Worm (Caenorhabditis elegans) whole organism, L4 larva: ENCODE data around the gene mxl-2.
A peak's percentile ranks its signal among the peaks of the same experiment; 100 is the strongest.
"Not testable (repeated sequence)": the region's sequence is repeated elsewhere in the genome, so short reads cannot be mapped to it uniquely, and the experiment has no call there.

ENCODE experiments used
- D1046.2 ChIP-seq: fragments of 200-800 bp; sonication (Bioruptor generic); IDR thresholded peaks from 2 replicates; pipeline ENCODE4 v1.3.6; 2022; ENCODE audit warnings: missing genetic modification characterization, missing compliant biosample characterization
- F26F4.8 ChIP-seq: fragments of 200-800 bp; sonication (Bioruptor generic); conservative IDR thresholded peaks from 2 replicates; pipeline ENCODE4 v1.3.6; 2022; ENCODE audit warnings: missing genetic modification characterization, missing compliant biosample characterization
- F49E8.2 ChIP-seq: sonication (generic microtip); optimal IDR thresholded peaks from 2 replicates; lab custom pipeline; 2016; ENCODE audit warnings: missing compliant biosample characterization, mild to moderate bottlenecking, missing genetic modification characterization, borderline replicate concordance
- R02D3.7 ChIP-seq: fragments of 150-350 bp; sonication (generic microtip); optimal IDR thresholded peaks from 3 replicates; lab custom pipeline; 2014; ENCODE audit warnings: missing biosample characterization, missing genetic modification characterization
- T26A8.4 ChIP-seq: fragments of 200-800 bp; sonication (Bioruptor generic); IDR thresholded peaks from 2 replicates; pipeline ENCODE4 v1.3.6; 2022; ENCODE audit warnings: missing genetic modification characterization, missing compliant biosample characterization
- Y105C5A.15 ChIP-seq: fragments of 200-800 bp; sonication (Bioruptor generic); IDR thresholded peaks from 2 replicates; pipeline ENCODE4 v1.3.6; 2022; ENCODE audit warnings: missing genetic modification characterization, missing compliant biosample characterization
- Y48G9A.11 ChIP-seq: fragments of 200-800 bp; sonication (Bioruptor generic); IDR thresholded peaks from 2 replicates; pipeline ENCODE4 v1.3.6; 2022; ENCODE audit warnings: missing genetic modification reagents, missing genetic modification characterization, missing compliant biosample characterization
- arid-1 ChIP-seq: fragments of 200-800 bp; sonication (Bioruptor generic); conservative IDR thresholded peaks from 2 replicates; pipeline ENCODE4 v1.3.6; 2022; ENCODE audit warnings: missing genetic modification reagents, missing genetic modification characterization, missing compliant biosample characterization
- attf-4 ChIP-seq: sonication (generic microtip); optimal IDR thresholded peaks from 3 replicates; lab custom pipeline; 2017; ENCODE audit warnings: missing biosample characterization, missing genetic modification characterization
- ceh-28 ChIP-seq: fragments of 150-350 bp; optimal IDR thresholded peaks from 2 replicates; lab custom pipeline; 2014; ENCODE audit warnings: missing biosample characterization, missing genetic modification reagents, missing genetic modification characterization
- ctbp-1 ChIP-seq: fragments of 200-800 bp; sonication (Bioruptor generic); IDR thresholded peaks from 2 replicates; pipeline ENCODE4 v1.3.6; 2022; ENCODE audit warnings: missing genetic modification reagents, missing genetic modification characterization, missing compliant biosample characterization
- daf-12 ChIP-seq: fragments of 150-350 bp; optimal IDR thresholded peaks from 2 replicates; lab custom pipeline; 2014; ENCODE audit warnings: missing biosample characterization, missing genetic modification reagents, missing genetic modification characterization
- daf-16 ChIP-seq, 3 experiments: sonication (generic microtip); optimal IDR thresholded peaks; 2 replicates each; lab custom pipeline; 2016 to 2017; ENCODE audit warnings: missing genetic modification characterization in 3 of 3, missing genetic modification reagents in 3 of 3, mild to moderate bottlenecking in 2 of 3, missing compliant biosample characterization in 2 of 3, missing biosample characterization in 1 of 3, moderate library complexity in 1 of 3
- daf-8 ChIP-seq: fragments of 200-800 bp; sonication (Bioruptor generic); IDR thresholded peaks from 2 replicates; pipeline ENCODE4 v1.3.6; 2022; ENCODE audit warnings: missing genetic modification characterization, missing compliant biosample characterization
- dmd-8 ChIP-seq: fragments of 200-800 bp; sonication (Bioruptor generic); IDR thresholded peaks from 2 replicates; pipeline ENCODE4 v1.3.6; 2022; ENCODE audit warnings: missing genetic modification characterization, missing compliant biosample characterization
- dve-1 ChIP-seq: sonication (generic microtip); optimal IDR thresholded peaks from 2 replicates; lab custom pipeline; 2017; ENCODE audit warnings: antibody characterized with exemption, mild to moderate bottlenecking, missing genetic modification characterization, missing compliant biosample characterization; ENCODE audit not compliant: insufficient read depth
- egl-43 ChIP-seq: fragments of 200-800 bp; sonication (Bioruptor generic); IDR thresholded peaks from 2 replicates; pipeline ENCODE4 v1.3.6; 2022; ENCODE audit warnings: missing genetic modification reagents, missing genetic modification characterization, missing compliant biosample characterization
- gei-8 ChIP-seq: fragments of 200-800 bp; sonication (Bioruptor generic); optimal IDR thresholded peaks from 2 replicates; lab custom pipeline; 2018; ENCODE audit warnings: mild to moderate bottlenecking, missing genetic modification characterization, missing compliant biosample characterization
- hlh-11 ChIP-seq: fragments of 200-800 bp; sonication (Bioruptor generic); optimal IDR thresholded peaks from 2 replicates; lab custom pipeline; 2018; ENCODE audit warnings: mild to moderate bottlenecking, missing genetic modification characterization, missing compliant biosample characterization
- hlh-30 ChIP-seq: sonication (generic microtip); optimal IDR thresholded peaks from 2 replicates; lab custom pipeline; 2017; ENCODE audit warnings: antibody characterized with exemption, mild to moderate bottlenecking, missing genetic modification characterization, missing compliant biosample characterization; ENCODE audit not compliant: insufficient read depth
- hmg-1.1 ChIP-seq: fragments of 200-800 bp; sonication (Bioruptor generic); IDR thresholded peaks from 2 replicates; pipeline ENCODE4 v1.3.6; 2022; ENCODE audit warnings: missing genetic modification reagents, missing genetic modification characterization, missing compliant biosample characterization
- lim-7 ChIP-seq: fragments of 200-800 bp; sonication (Bioruptor generic); IDR thresholded peaks from 2 replicates; pipeline ENCODE4 v1.3.6; 2022; ENCODE audit warnings: missing genetic modification characterization, missing compliant biosample characterization
- lin-15B ChIP-seq: fragments of 150-350 bp; sonication (generic microtip); optimal IDR thresholded peaks from 3 replicates; lab custom pipeline; 2014; ENCODE audit warnings: missing biosample characterization, missing genetic modification characterization
- lin-29 ChIP-seq: fragments of 200-800 bp; sonication (Bioruptor generic); IDR thresholded peaks from 2 replicates; pipeline ENCODE4 v1.3.6; 2022; ENCODE audit warnings: missing genetic modification reagents, missing genetic modification characterization, missing compliant biosample characterization
- lin-38 ChIP-seq: fragments of 200-800 bp; sonication (Bioruptor generic); IDR thresholded peaks from 2 replicates; pipeline ENCODE4 v1.3.6; 2022; ENCODE audit warnings: missing genetic modification reagents, missing genetic modification characterization, missing compliant biosample characterization
- madf-9 ChIP-seq: fragments of 200-800 bp; sonication (Bioruptor generic); conservative IDR thresholded peaks from 2 replicates; pipeline ENCODE4 v1.3.6; 2022; ENCODE audit warnings: missing genetic modification reagents, missing genetic modification characterization, missing compliant biosample characterization
- mdl-1 ChIP-seq, 2 experiments: fragments of 150-350 bp in 1 of 2; sonication (generic microtip) in 1 of 2; optimal IDR thresholded peaks; 2 replicates each; lab custom pipeline; 2014 to 2017; ENCODE audit warnings: missing biosample characterization in 2 of 2, missing genetic modification characterization in 2 of 2
- mdt-29 ChIP-seq: fragments of 200-800 bp; sonication (Bioruptor generic); IDR thresholded peaks from 2 replicates; pipeline ENCODE4 v1.3.6; 2022; ENCODE audit warnings: missing genetic modification reagents, missing genetic modification characterization, missing compliant biosample characterization
- mes-2 ChIP-seq: sonication (generic microtip); optimal IDR thresholded peaks from 2 replicates; lab custom pipeline; 2016; ENCODE audit warnings: missing genotype, mild to moderate bottlenecking, missing genetic modification characterization, missing compliant biosample characterization; ENCODE audit not compliant: poor library complexity, severe bottlenecking
- mxl-2 ChIP-seq: fragments of 200-800 bp; sonication (Bioruptor generic); conservative IDR thresholded peaks from 2 replicates; pipeline ENCODE4 v1.3.6; 2022; ENCODE audit warnings: missing genetic modification reagents, missing genetic modification characterization, missing compliant biosample characterization
- nhr-48 ChIP-seq: sonication (generic microtip); optimal IDR thresholded peaks from 2 replicates; lab custom pipeline; 2016; ENCODE audit warnings: mild to moderate bottlenecking, missing genetic modification characterization, missing compliant biosample characterization
- nhr-77 ChIP-seq: fragments of 150-350 bp; optimal IDR thresholded peaks from 2 replicates; lab custom pipeline; 2014; ENCODE audit warnings: missing biosample characterization, missing genetic modification characterization
- pha-4 ChIP-seq, 2 experiments: fragments of 150-350 bp in 1 of 2; fragments of 200-800 bp in 1 of 2; sonication (Bioruptor generic) in 1 of 2; IDR thresholded peaks in 1 of 2; optimal IDR thresholded peaks in 1 of 2; 2 replicates each; pipeline versions ENCODE4 v1.3.6 to Lab custom; 2014 to 2022; ENCODE audit warnings: missing genetic modification characterization in 2 of 2, missing genetic modification reagents in 2 of 2, missing biosample characterization in 1 of 2, missing compliant biosample characterization in 1 of 2
- php-3 ChIP-seq: fragments of 200-800 bp; sonication (Bioruptor generic); IDR thresholded peaks from 2 replicates; pipeline ENCODE4 v1.3.6; 2022; ENCODE audit warnings: missing genetic modification reagents, missing genetic modification characterization, missing compliant biosample characterization
- pqm-1 ChIP-seq: sonication (generic microtip); optimal IDR thresholded peaks from 2 replicates; lab custom pipeline; 2017; ENCODE audit warnings: missing biosample characterization, missing genetic modification characterization
- set-16 ChIP-seq: fragments of 200-800 bp; sonication (Bioruptor generic); IDR thresholded peaks from 2 replicates; pipeline ENCODE4 v1.3.6; 2022; ENCODE audit warnings: missing genetic modification reagents, missing genetic modification characterization, missing compliant biosample characterization
- snpc-1.2 ChIP-seq: fragments of 200-800 bp; sonication (Bioruptor generic); IDR thresholded peaks from 2 replicates; pipeline ENCODE4 v1.3.6; 2022; ENCODE audit warnings: missing genetic modification reagents, missing genetic modification characterization, missing compliant biosample characterization
- spr-3 ChIP-seq: fragments of 200-800 bp; sonication (Bioruptor generic); optimal IDR thresholded peaks from 2 replicates; lab custom pipeline; 2018; ENCODE audit warnings: mild to moderate bottlenecking, missing genetic modification characterization, missing compliant biosample characterization
- tra-1 ChIP-seq: fragments of 200-800 bp; sonication (Bioruptor generic); IDR thresholded peaks from 2 replicates; pipeline ENCODE4 v1.3.6; 2022; ENCODE audit warnings: missing genetic modification reagents, missing genetic modification characterization, missing compliant biosample characterization
- unc-130 ChIP-seq: sonication (generic microtip); optimal IDR thresholded peaks from 2 replicates; lab custom pipeline; 2016; ENCODE audit warnings: missing genetic modification reagents, missing genetic modification characterization, missing compliant biosample characterization
- unc-62 ChIP-seq, 3 experiments: fragments of 150-350 bp in 1 of 3; sonication (generic microtip); optimal IDR thresholded peaks in 2 of 3; peaks in 1 of 3; 1 replicate in 1 of 3; 2 replicates in 2 of 3; lab custom pipeline; 2014 to 2017; ENCODE audit warnings: missing biosample characterization in 3 of 3, missing genetic modification characterization in 3 of 3, missing genetic modification reagents in 3 of 3, missing genotype in 1 of 3
- vab-7 ChIP-seq: fragments of 200-800 bp; sonication (Bioruptor generic); IDR thresholded peaks from 2 replicates; pipeline ENCODE4 v1.3.6; 2022; ENCODE audit warnings: missing genetic modification reagents, missing genetic modification characterization, missing compliant biosample characterization
- zag-1 ChIP-seq: fragments of 150-350 bp; optimal IDR thresholded peaks from 2 replicates; lab custom pipeline; 2014; ENCODE audit warnings: missing biosample characterization, missing genetic modification characterization
- zip-2 ChIP-seq: fragments of 150-350 bp; optimal IDR thresholded peaks from 2 replicates; lab custom pipeline; 2014; ENCODE audit warnings: missing biosample characterization, missing genetic modification characterization
- ztf-11 ChIP-seq: fragments of 150-350 bp; optimal IDR thresholded peaks from 2 replicates; lab custom pipeline; 2014; ENCODE audit warnings: missing biosample characterization, missing genetic modification characterization

The mxl-2 gene

ce11 chrIII:235115-235514 lies 47.2 kb upstream of the mxl-2 start (continued):
- TF ChIP-seq hlh-11 (tag; lab: Kevin White, UChicago) (no peak), lin-15B (tag; lab: Kevin White, UChicago) (no peak), Y48G9A.11 (GFP tag; lab: Robert Waterston, UW) (peak; percentile 34; the same call in 1 of the 2 replicates), dve-1 (tag; lab: Kevin White, UChicago) (peak; percentile 32), daf-12 (tag; lab: Kevin White, UChicago) (no peak), R02D3.7 (tag; lab: Kevin White, UChicago) (no peak), attf-4 (tag; lab: Kevin White, UChicago) (no peak), nhr-48 (tag; lab: Kevin White, UChicago) (no peak), mes-2 (tag; lab: Kevin White, UChicago) (peak; percentile 54), daf-8 (no peak), T26A8.4 (GFP tag; lab: Robert Waterston, UW) (peak; percentile 74; the same call in 1 of the 2 replicates), unc-62 (GFP tag; optimal IDR thresholded peaks at IDR 0.05 in 1 of 2; lab: Kevin White, UChicago) (peak in 1 of 2 experiments; percentile 95), unc-62 (tag; optimal IDR thresholded peaks at IDR 0.05; lab: Kevin White, UChicago) (no peak), gei-8 (GFP tag; lab: Kevin White, UChicago) (no peak), mxl-2 (GFP tag; lab: Robert Waterston, UW) (no peak), spr-3 (GFP tag; lab: Kevin White, UChicago) (peak; percentile 36), nhr-77 (no peak), hlh-30 (tag; lab: Kevin White, UChicago) (no peak), ceh-28 (tag; lab: Kevin White, UChicago) (no peak), zag-1 (no peak), hmg-1.1 (GFP tag; lab: Robert Waterston, UW) (peak; percentile 65), daf-16 (GFP tag; optimal IDR thresholded peaks at IDR 0.05; lab: Kevin White, UChicago) (no peak), daf-16 (tag; optimal IDR thresholded peaks at IDR 0.05; lab: Kevin White, UChicago) (no peak), pqm-1 (tag; lab: Kevin White, UChicago) (no peak), tra-1 (GFP tag; lab: Robert Waterston, UW) (0 out of 2 replicates have a peak, but pooled peaks have one; percentile 35), snpc-1.2 (GFP tag; lab: Robert Waterston, UW) (no peak), madf-9 (0 out of 2 replicates have a peak, but pooled peaks have one; percentile 25), Y105C5A.15 (GFP tag; lab: Robert Waterston, UW) (0 out of 2 replicates have a peak, but pooled peaks have one; percentile 22), F49E8.2 (tag; lab: Kevin White, UChicago) (peak; percentile 61), mdl-1 (tag; optimal IDR thresholded peaks at IDR 0.05; lab: Kevin White, UChicago) (no peak), lin-38 (GFP tag; lab: Robert Waterston, UW) (peak; percentile 68), pha-4 (GFP tag; IDR thresholded peaks at IDR 0.05; lab: Robert Waterston, UW) (no peak), pha-4 (tag; optimal IDR thresholded peaks at IDR 0.05; lab: Kevin White, UChicago) (no peak), vab-7 (GFP tag; lab: Robert Waterston, UW) (no peak), D1046.2 (GFP tag; lab: Robert Waterston, UW) (no peak), ctbp-1 (GFP tag; lab: Robert Waterston, UW) (no peak), unc-130 (peak; percentile 25), lin-29 (GFP tag; lab: Robert Waterston, UW) (no peak), arid-1 (GFP tag; lab: Robert Waterston, UW) (0 out of 2 replicates have a peak, but pooled peaks have one; percentile 43), ztf-11 (tag; lab: Kevin White, UChicago) (no peak), zip-2 (tag; lab: Kevin White, UChicago) (no peak)

- TF ChIP-seq egl-43 (peak; percentile 81), set-16 (GFP tag; lab: Robert Waterston, UW) (peak; percentile 39), arid-1 (GFP tag; lab: Robert Waterston, UW) (0 out of 2 replicates have a peak, but pooled peaks have one; percentile 17), ctbp-1 (GFP tag; lab: Robert Waterston, UW) (0 out of 2 replicates have a peak, but pooled peaks have one; percentile 45), F26F4.8 (GFP tag; lab: Robert Waterston, UW) (0 out of 2 replicates have a peak, but pooled peaks have one; percentile 49), dmd-8 (GFP tag; lab: Robert Waterston, UW) (peak; percentile 84), tra-1 (GFP tag; lab: Robert Waterston, UW) (0 out of 2 replicates have a peak, but pooled peaks have one; percentile 18), php-3 (GFP tag; lab: Robert Waterston, UW) (peak; percentile 63; the same call in 1 of the 2 replicates), Y48G9A.11 (GFP tag; lab: Robert Waterston, UW) (peak; percentile 72), Y105C5A.15 (GFP tag; lab: Robert Waterston, UW) (peak; percentile 58; the same call in 1 of the 2 replicates), lim-7 (GFP tag; lab: Robert Waterston, UW) (0 out of 2 replicates have a peak, but pooled peaks have one; percentile 48), lin-38 (GFP tag; lab: Robert Waterston, UW) (peak; percentile 71), pha-4 (GFP tag; IDR thresholded peaks at IDR 0.05; lab: Robert Waterston, UW) (peak; percentile 76; the same call in 1 of the 2 replicates), mxl-2 (GFP tag; lab: Robert Waterston, UW) (0 out of 2 replicates have a peak, but pooled peaks have one; percentile 34), mdt-29 (0 out of 2 replicates have a peak, but pooled peaks have one; percentile 46)
- not testable (repeated sequence) for TF ChIP-seq pha-4 (tag; optimal IDR thresholded peaks at IDR 0.05; lab: Kevin White, UChicago)
Observed at ce11 chrIII:232918-233317, 45.0 kb upstream of the mxl-2 start.
